Fruit fly (Drosophila melanogaster) whole organism, embryonic: ENCODE results near the gene CG13850.

Source experiments
- Adf1 ChIP-seq: fragments of 200-800 bp; sonication (Bioruptor generic); IDR thresholded peaks from 2 replicates; pipeline ENCODE4 v1.3.6; 2022; ENCODE audit warnings: missing biosample characterization, missing genetic modification characterization
- Bdp1 ChIP-seq: fragments of 200-800 bp; sonication (Bioruptor generic); optimal IDR thresholded peaks from 3 replicates; lab custom pipeline; 2016; ENCODE audit warnings: missing biosample characterization, missing genetic modification characterization
- Bgb ChIP-seq: fragments of 200-800 bp; sonication (Bioruptor generic); IDR thresholded peaks from 2 replicates; pipeline ENCODE4 v1.3.6; 2022; ENCODE audit warnings: missing biosample characterization, missing genetic modification characterization; ENCODE audit not compliant: partially characterized antibody
- CG10267 ChIP-seq: fragments of 200-800 bp; sonication (Bioruptor generic); optimal IDR thresholded peaks from 2 replicates; lab custom pipeline; 2018; ENCODE audit warnings: missing biosample characterization, mild to moderate bottlenecking, missing genetic modification characterization, moderate library complexity
- CG14860 ChIP-seq: fragments of 200-800 bp; sonication (Bioruptor generic); IDR thresholded peaks from 3 replicates; pipeline ENCODE4 v1.3.6; 2022; ENCODE audit warnings: missing biosample characterization, missing genetic modification characterization; ENCODE audit not compliant: partially characterized antibody
- CG1603 ChIP-seq: fragments of 200-800 bp; sonication (Bioruptor generic); optimal IDR thresholded peaks from 2 replicates; lab custom pipeline; 2019; ENCODE audit warnings: missing biosample characterization, mild to moderate bottlenecking, missing genetic modification characterization, moderate library complexity
- CG16813 ChIP-seq: fragments of 200-800 bp; sonication (Bioruptor generic); IDR thresholded peaks from 3 replicates; pipeline ENCODE4 v1.3.6; 2022; ENCODE audit warnings: missing biosample characterization, missing genetic modification characterization; ENCODE audit not compliant: partially characterized antibody
- CG17568 ChIP-seq: fragments of 200-800 bp; sonication (Bioruptor generic); optimal IDR thresholded peaks from 2 replicates; lab custom pipeline; 2018; ENCODE audit warnings: missing biosample characterization, mild to moderate bottlenecking, missing genetic modification characterization, moderate library complexity
- CG2116 ChIP-seq: fragments of 200-800 bp; sonication (Bioruptor generic); optimal IDR thresholded peaks from 3 replicates; lab custom pipeline; 2018; ENCODE audit warnings: missing biosample characterization, mild to moderate bottlenecking, missing genetic modification characterization
- CG2129 ChIP-seq: fragments of 200-800 bp; sonication (Bioruptor generic); IDR thresholded peaks from 2 replicates; pipeline ENCODE4 v1.3.6; 2022; ENCODE audit warnings: missing biosample characterization, missing genetic modification characterization; ENCODE audit not compliant: partially characterized antibody
- CG6791 ChIP-seq: fragments of 200-800 bp; sonication (Bioruptor generic); IDR thresholded peaks from 3 replicates; pipeline ENCODE4 v1.3.6; 2022; ENCODE audit warnings: missing biosample characterization, missing genetic modification characterization; ENCODE audit not compliant: partially characterized antibody
- CG7745 ChIP-seq: fragments of 200-800 bp; sonication (Bioruptor generic); optimal IDR thresholded peaks from 2 replicates; lab custom pipeline; 2018; ENCODE audit warnings: missing biosample characterization, mild to moderate bottlenecking, missing genetic modification characterization, moderate library complexity
- CG7963 ChIP-seq: fragments of 200-800 bp; sonication (Bioruptor generic); IDR thresholded peaks from 3 replicates; pipeline ENCODE4 v1.3.6; 2022; ENCODE audit warnings: missing biosample characterization, missing genetic modification characterization; ENCODE audit not compliant: partially characterized antibody
- Doc3 ChIP-seq: fragments of 200-800 bp; sonication (Bioruptor generic); IDR thresholded peaks from 3 replicates; pipeline ENCODE4 v1.3.6; 2022; ENCODE audit warnings: missing biosample characterization, missing genetic modification characterization; ENCODE audit not compliant: partially characterized antibody
- Dp ChIP-seq: fragments of 200-800 bp; sonication (Bioruptor generic); optimal IDR thresholded peaks from 2 replicates; lab custom pipeline; 2018; ENCODE audit warnings: missing biosample characterization, mild to moderate bottlenecking, missing genetic modification characterization, moderate library complexity
- Dref ChIP-seq: fragments of 200-800 bp; sonication (Bioruptor generic); IDR thresholded peaks from 2 replicates; pipeline ENCODE4 v1.3.6; 2022; ENCODE audit warnings: missing biosample characterization, missing genetic modification characterization
- Ets97D ChIP-seq: fragments of 200-800 bp; sonication (Bioruptor generic); optimal IDR thresholded peaks from 3 replicates; lab custom pipeline; 2016; ENCODE audit warnings: missing biosample characterization, missing genetic modification characterization
- Gug ChIP-seq: fragments of 200-800 bp; sonication (Bioruptor generic); IDR thresholded peaks from 4 replicates; pipeline ENCODE4 v1.3.6; 2022; ENCODE audit warnings: missing biosample characterization, missing genetic modification characterization
- HLH4C ChIP-seq: fragments of 200-800 bp; sonication (Bioruptor generic); IDR thresholded peaks from 3 replicates; pipeline ENCODE4 v1.3.6; 2022; ENCODE audit warnings: missing biosample characterization, missing genetic modification characterization; ENCODE audit not compliant: partially characterized antibody
- Kr ChIP-seq: fragments of 200-800 bp; sonication (Bioruptor generic); optimal IDR thresholded peaks from 2 replicates; lab custom pipeline; 2017; ENCODE audit warnings: missing biosample characterization, mild to moderate bottlenecking, missing genetic modification characterization
- MESR4 ChIP-seq: fragments of 200-800 bp; sonication (Bioruptor generic); optimal IDR thresholded peaks from 2 replicates; lab custom pipeline; 2018; ENCODE audit warnings: missing biosample characterization, mild to moderate bottlenecking, missing genetic modification characterization, moderate library complexity
- Mad ChIP-seq: fragments of 200-800 bp; sonication (Bioruptor generic); optimal IDR thresholded peaks from 2 replicates; lab custom pipeline; 2016; ENCODE audit warnings: missing biosample characterization, missing genetic modification characterization
- Mrtf ChIP-seq: fragments of 200-800 bp; sonication (Bioruptor generic); IDR thresholded peaks from 3 replicates; pipeline ENCODE4 v1.3.6; 2022; ENCODE audit warnings: missing biosample characterization, missing genetic modification characterization
- Myb ChIP-seq: fragments of 200-800 bp; sonication (Bioruptor generic); optimal IDR thresholded peaks from 2 replicates; lab custom pipeline; 2016; ENCODE audit warnings: missing biosample characterization, missing genetic modification characterization
- Sry-δ ChIP-seq: fragments of 200-800 bp; sonication (Bioruptor generic); optimal IDR thresholded peaks from 2 replicates; lab custom pipeline; 2016; ENCODE audit warnings: missing biosample characterization, missing genetic modification characterization
- amos ChIP-seq: fragments of 200-800 bp; sonication (Bioruptor generic); IDR thresholded peaks from 2 replicates; pipeline ENCODE4 v1.3.6; 2022; ENCODE audit warnings: missing biosample characterization, missing genetic modification characterization; ENCODE audit not compliant: partially characterized antibody
- ato ChIP-seq: fragments of 200-800 bp; sonication (Bioruptor generic); IDR thresholded peaks from 2 replicates; pipeline ENCODE4 v1.3.6; 2022; ENCODE audit warnings: missing biosample characterization, missing genetic modification characterization; ENCODE audit not compliant: partially characterized antibody
- bbx ChIP-seq: fragments of 200-800 bp; sonication (Bioruptor generic); IDR thresholded peaks from 2 replicates; pipeline ENCODE4 v1.3.6; 2022; ENCODE audit warnings: missing biosample characterization, missing genetic modification characterization; ENCODE audit not compliant: partially characterized antibody
- chm ChIP-seq: fragments of 200-800 bp; sonication (Bioruptor generic); IDR thresholded peaks from 2 replicates; pipeline ENCODE4 v1.3.6; 2022; ENCODE audit warnings: missing biosample characterization, missing genetic modification characterization
- crp ChIP-seq, 2 experiments: fragments of 200-800 bp; sonication (Bioruptor generic); optimal IDR thresholded peaks; 2 replicates in 1 of 2; 3 replicates in 1 of 2; lab custom pipeline; 2017; ENCODE audit warnings: missing biosample characterization in 2 of 2, missing genetic modification characterization in 2 of 2, mild to moderate bottlenecking in 1 of 2, moderate library complexity in 1 of 2
- fru ChIP-seq: fragments of >200 bp; optimal IDR thresholded peaks from 2 replicates; lab custom pipeline; 2017
- grau ChIP-seq: fragments of 200-800 bp; optimal IDR thresholded peaks from 3 replicates; lab custom pipeline; 2019; ENCODE audit warnings: missing biosample characterization, mild to moderate bottlenecking, missing genetic modification characterization, moderate library complexity
- grn ChIP-seq: fragments of 200-800 bp; sonication (Bioruptor generic); optimal IDR thresholded peaks from 3 replicates; lab custom pipeline; 2017; ENCODE audit warnings: missing biosample characterization, missing genetic modification characterization
- hb ChIP-seq: fragments of 200-800 bp; sonication (Bioruptor generic); IDR thresholded peaks from 3 replicates; pipeline ENCODE4 v1.3.6; 2022; ENCODE audit warnings: missing biosample characterization, missing genetic modification characterization; ENCODE audit not compliant: partially characterized antibody
- hbn ChIP-seq: fragments of 200-800 bp; sonication (Bioruptor generic); IDR thresholded peaks from 2 replicates; pipeline ENCODE4 v1.3.6; 2022; ENCODE audit warnings: missing biosample characterization, missing genetic modification characterization; ENCODE audit not compliant: partially characterized antibody
- inv ChIP-seq: fragments of 200-800 bp; sonication (Bioruptor generic); IDR thresholded peaks from 2 replicates; pipeline ENCODE4 v1.3.6; 2022; ENCODE audit warnings: missing biosample characterization, missing genetic modification characterization; ENCODE audit not compliant: partially characterized antibody
- knrl ChIP-seq: fragments of 200-800 bp; sonication (Bioruptor generic); IDR thresholded peaks from 3 replicates; pipeline ENCODE4 v1.3.6; 2022; ENCODE audit warnings: missing biosample characterization, missing genetic modification characterization; ENCODE audit not compliant: partially characterized antibody
- mld ChIP-seq: fragments of 200-800 bp; sonication (Bioruptor generic); IDR thresholded peaks from 3 replicates; pipeline ENCODE4 v1.3.6; 2022; ENCODE audit warnings: missing biosample characterization, missing genetic modification characterization; ENCODE audit not compliant: partially characterized antibody
- nerfin-2 ChIP-seq: fragments of 200-800 bp; sonication (Bioruptor generic); IDR thresholded peaks from 2 replicates; pipeline ENCODE4 v1.3.6; 2022; ENCODE audit warnings: missing biosample characterization, missing genetic modification characterization; ENCODE audit not compliant: partially characterized antibody
- pzg ChIP-seq: fragments of 200-800 bp; sonication (Bioruptor generic); optimal IDR thresholded peaks from 3 replicates; lab custom pipeline; 2018; ENCODE audit warnings: missing biosample characterization, mild to moderate bottlenecking, missing genetic modification characterization, moderate library complexity
- sd ChIP-seq: fragments of 200-800 bp; sonication (Bioruptor generic); optimal IDR thresholded peaks from 3 replicates; lab custom pipeline; 2018; ENCODE audit warnings: missing biosample characterization, mild to moderate bottlenecking, missing genetic modification characterization, moderate library complexity
- sna ChIP-seq: fragments of 200-800 bp; sonication (Bioruptor generic); IDR thresholded peaks from 2 replicates; pipeline ENCODE4 v1.3.6; 2022; ENCODE audit warnings: missing biosample characterization, missing genetic modification characterization; ENCODE audit not compliant: partially characterized antibody
- stwl ChIP-seq: fragments of 200-800 bp; sonication (Bioruptor generic); optimal IDR thresholded peaks from 3 replicates; lab custom pipeline; 2018; ENCODE audit warnings: missing biosample characterization, mild to moderate bottlenecking, missing genetic modification characterization, moderate library complexity
- tll ChIP-seq, 2 experiments: fragments of 200-800 bp in 1 of 2; fragments of >200 bp in 1 of 2; sonication (Bioruptor generic) in 1 of 2; optimal IDR thresholded peaks; 2 replicates each; lab custom pipeline; 2017 to 2019; ENCODE audit warnings: missing biosample characterization in 2 of 2, missing genetic modification characterization in 2 of 2, mild to moderate bottlenecking in 1 of 2, moderate library complexity in 1 of 2
- tna ChIP-seq: fragments of 200-800 bp; sonication (Bioruptor generic); IDR thresholded peaks from 2 replicates; pipeline ENCODE4 v1.3.6; 2022; ENCODE audit warnings: missing biosample characterization, missing genetic modification characterization; ENCODE audit not compliant: partially characterized antibody
- ttk ChIP-seq: fragments of 200-800 bp; sonication (Bioruptor generic); IDR thresholded peaks from 2 replicates; pipeline ENCODE4 v2.1.2; 2022; ENCODE audit warnings: missing biosample characterization, missing genetic modification characterization
- unc-4 ChIP-seq: fragments of 200-800 bp; sonication (Bioruptor generic); IDR thresholded peaks from 2 replicates; pipeline ENCODE4 v1.3.6; 2022; ENCODE audit warnings: missing biosample characterization, missing genetic modification characterization; ENCODE audit not compliant: partially characterized antibody

CG13850 gene

dm6 chr3R:22375674-22376073 lies 35.0 kb downstream of the CG13850 start, which contains the start of gene CG18596 (continued):
- TF ChIP-seq HLH4C (GFP tag; lab: Robert Waterston, UW) (peak; percentile 90), crp (GFP tag; optimal IDR thresholded peaks at IDR 0.05; lab: Kevin White, UChicago) (peak in 1 of 2 experiments; percentile 73), sd (tag; lab: Kevin White, UChicago) (no peak), nerfin-2 (GFP tag; lab: Robert Waterston, UW) (peak; percentile 91), Mrtf (no peak), grau (tag; lab: Kevin White, UChicago) (no peak), tna (GFP tag; lab: Robert Waterston, UW) (peak; percentile 88), stwl (peak; percentile 75), CG17568 (GFP tag; lab: Kevin White, UChicago) (no peak), Bgb (peak; percentile 87), fru (lab: Kevin White, UChicago) (no peak), Dp (GFP tag; lab: Kevin White, UChicago) (peak; percentile 80), knrl (peak; percentile 94), grn (GFP tag; lab: Kevin White, UChicago) (no peak), CG7963 (GFP tag; lab: Robert Waterston, UW) (peak; percentile 61; the same call in 1 of the 3 replicates), Sry-δ (GFP tag; lab: Kevin White, UChicago) (peak; percentile 78), Mad (GFP tag; lab: Kevin White, UChicago) (no peak), CG16813 (GFP tag; lab: Robert Waterston, UW) (peak; percentile 92), CG2116 (GFP tag; lab: Kevin White, UChicago) (peak; percentile 94), CG10267 (tag; lab: Kevin White, UChicago) (peak; percentile 33), Kr (peak; percentile 38), hbn (peak; percentile 95), MESR4 (peak; percentile 60), sna (peak; percentile 97), tll (GFP tag; optimal IDR thresholded peaks at IDR 0.05; lab: Kevin White, UChicago) (peak in 1 of 2 experiments; percentile 82), CG6791 (peak; percentile 85), CG2129 (GFP tag; lab: Robert Waterston, UW) (peak; percentile 95), CG14860 (GFP tag; lab: Robert Waterston, UW) (peak; percentile 95), amos (GFP tag; lab: Robert Waterston, UW) (peak; percentile 88), Adf1 (no peak), Doc3 (GFP tag; lab: Robert Waterston, UW) (peak; percentile 96), ttk (GFP tag; lab: Robert Waterston, UW) (no peak), Gug (GFP tag; lab: Robert Waterston, UW) (no peak), Bdp1 (no peak), CG1603 (tag; lab: Kevin White, UChicago) (peak; percentile 32), unc-4 (GFP tag; lab: Robert Waterston, UW) (peak; percentile 95), bbx (GFP tag; lab: Robert Waterston, UW) (peak; percentile 93), chm (GFP tag; lab: Robert Waterston, UW) (0 out of 2 replicates have a peak, but pooled peaks have one; percentile 41), Myb (GFP tag; lab: Kevin White, UChicago) (peak; percentile 56), mld (GFP tag; lab: Robert Waterston, UW) (peak; percentile 84; the same call in 2 of the 3 replicates), hb (GFP tag; lab: Robert Waterston, UW) (peak; percentile 78), pzg (peak; percentile 60), ato (GFP tag; lab: Robert Waterston, UW) (peak; percentile 84), Ets97D (peak; percentile 37), Dref (GFP tag; lab: Robert Waterston, UW) (peak; percentile 64), inv (peak; percentile 88), CG7745 (tag; lab: Kevin White, UChicago) (no peak)
